Worm (Caenorhabditis elegans): ENCODE measurements around the gene F35H12.5.

ce11 chrX:954499-955061, 36.4 kb downstream of the F35H12.5 start, which contains the start of gene apm-3:
- TF ChIP-seq lin-13 (tag; optimal IDR thresholded peaks at IDR 0.05) (peak; percentile 12), bed-3 (GFP tag; optimal IDR thresholded peaks at IDR 0.05) (no peak), elt-3 (tag; optimal IDR thresholded peaks at IDR 0.05) (no peak), ces-1 (GFP tag; optimal IDR thresholded peaks at IDR 0.05) (peak; percentile 82)
